Worm (Caenorhabditis elegans) whole organism, L4 larva: ENCODE measurements around the gene rbm-42.
A peak's percentile ranks its signal among the peaks of the same experiment; 100 is the strongest.

Experiments
- F49E8.2 ChIP-seq: sonication (generic microtip); optimal IDR thresholded peaks from 2 replicates; lab custom pipeline; 2016; ENCODE audit warnings: missing compliant biosample characterization, mild to moderate bottlenecking, missing genetic modification characterization, borderline replicate concordance
- R02D3.7 ChIP-seq: fragments of 150-350 bp; sonication (generic microtip); optimal IDR thresholded peaks from 3 replicates; lab custom pipeline; 2014; ENCODE audit warnings: missing biosample characterization, missing genetic modification characterization
- T20F7.1 ChIP-seq: fragments of 200-800 bp; sonication (Bioruptor generic); optimal IDR thresholded peaks from 2 replicates; lab custom pipeline; 2018; ENCODE audit warnings: mild to moderate bottlenecking, missing genetic modification characterization, missing compliant biosample characterization
- Y105C5A.15 ChIP-seq: fragments of 200-800 bp; sonication (Bioruptor generic); IDR thresholded peaks from 2 replicates; pipeline ENCODE4 v1.3.6; 2022; ENCODE audit warnings: missing genetic modification characterization, missing compliant biosample characterization
- Y5F2A.4 ChIP-seq: fragments of 200-800 bp; sonication (Bioruptor generic); optimal IDR thresholded peaks from 2 replicates; lab custom pipeline; 2018; ENCODE audit warnings: mild to moderate bottlenecking, missing genetic modification characterization, missing compliant biosample characterization
- Y75B8A.6 ChIP-seq: fragments of 200-800 bp; sonication (Bioruptor generic); IDR thresholded peaks from 2 replicates; pipeline ENCODE4 v1.3.6; 2022; ENCODE audit warnings: missing genetic modification reagents, missing genetic modification characterization, missing compliant biosample characterization
- aha-1 ChIP-seq: fragments of 150-350 bp; peaks from one replicate; lab custom pipeline; 2014; ENCODE audit warnings: missing biosample characterization, missing genetic modification characterization
- ceh-20 ChIP-seq: fragments of 200-800 bp; sonication (Bioruptor generic); IDR thresholded peaks from 2 replicates; pipeline ENCODE4 v1.3.6; 2022; ENCODE audit warnings: missing genetic modification reagents, missing genetic modification characterization, missing compliant biosample characterization
- ceh-32 ChIP-seq: sonication (generic microtip); optimal IDR thresholded peaks from 2 replicates; lab custom pipeline; 2016; ENCODE audit warnings: mild to moderate bottlenecking, missing genetic modification characterization, missing compliant biosample characterization; ENCODE audit not compliant: poor library complexity
- ces-1 ChIP-seq: fragments of 150-350 bp; sonication (generic microtip); optimal IDR thresholded peaks from 4 replicates; lab custom pipeline; 2014; ENCODE audit warnings: missing biosample characterization, missing genetic modification reagents, missing genetic modification characterization
- ctbp-1 ChIP-seq: fragments of 200-800 bp; sonication (Bioruptor generic); IDR thresholded peaks from 2 replicates; pipeline ENCODE4 v1.3.6; 2022; ENCODE audit warnings: missing genetic modification reagents, missing genetic modification characterization, missing compliant biosample characterization
- daf-16 ChIP-seq, 3 experiments: sonication (generic microtip); optimal IDR thresholded peaks; 2 replicates each; lab custom pipeline; 2016 to 2017; ENCODE audit warnings: missing genetic modification characterization in 3 of 3, missing genetic modification reagents in 3 of 3, mild to moderate bottlenecking in 2 of 3, missing compliant biosample characterization in 2 of 3, missing biosample characterization in 1 of 3, moderate library complexity in 1 of 3
- daf-19 ChIP-seq: fragments of 200-800 bp; sonication (Bioruptor generic); conservative IDR thresholded peaks from 2 replicates; pipeline ENCODE4 v1.3.6; 2022; ENCODE audit warnings: missing genetic modification characterization, missing compliant biosample characterization
- daf-8 ChIP-seq: fragments of 200-800 bp; sonication (Bioruptor generic); IDR thresholded peaks from 2 replicates; pipeline ENCODE4 v1.3.6; 2022; ENCODE audit warnings: missing genetic modification characterization, missing compliant biosample characterization
- dmd-9 ChIP-seq: fragments of 200-800 bp; sonication (Bioruptor generic); IDR thresholded peaks from 2 replicates; pipeline ENCODE4 v1.3.6; 2022; ENCODE audit warnings: missing genetic modification reagents, missing genetic modification characterization, missing compliant biosample characterization
- dpl-1 ChIP-seq: fragments of 150-350 bp; optimal IDR thresholded peaks from 2 replicates; lab custom pipeline; 2014; ENCODE audit warnings: missing biosample characterization, missing genetic modification reagents, missing genetic modification characterization
- duxl-1 ChIP-seq: sonication (generic microtip); optimal IDR thresholded peaks from 2 replicates; lab custom pipeline; 2016; ENCODE audit warnings: mild to moderate bottlenecking, missing genetic modification characterization, moderate library complexity, missing compliant biosample characterization; ENCODE audit not compliant: poor library complexity
- dve-1 ChIP-seq: sonication (generic microtip); optimal IDR thresholded peaks from 2 replicates; lab custom pipeline; 2017; ENCODE audit warnings: antibody characterized with exemption, mild to moderate bottlenecking, missing genetic modification characterization, missing compliant biosample characterization; ENCODE audit not compliant: insufficient read depth
- egl-43 ChIP-seq: fragments of 200-800 bp; sonication (Bioruptor generic); IDR thresholded peaks from 2 replicates; pipeline ENCODE4 v1.3.6; 2022; ENCODE audit warnings: missing genetic modification reagents, missing genetic modification characterization, missing compliant biosample characterization
- fkh-10 ChIP-seq: fragments of 150-350 bp; optimal IDR thresholded peaks from 2 replicates; lab custom pipeline; 2014; ENCODE audit warnings: missing biosample characterization, missing genetic modification reagents, missing genetic modification characterization
- hlh-30 ChIP-seq: sonication (generic microtip); optimal IDR thresholded peaks from 2 replicates; lab custom pipeline; 2017; ENCODE audit warnings: antibody characterized with exemption, mild to moderate bottlenecking, missing genetic modification characterization, missing compliant biosample characterization; ENCODE audit not compliant: insufficient read depth
- hmg-1.1 ChIP-seq: fragments of 200-800 bp; sonication (Bioruptor generic); IDR thresholded peaks from 2 replicates; pipeline ENCODE4 v1.3.6; 2022; ENCODE audit warnings: missing genetic modification reagents, missing genetic modification characterization, missing compliant biosample characterization
- lin-38 ChIP-seq: fragments of 200-800 bp; sonication (Bioruptor generic); IDR thresholded peaks from 2 replicates; pipeline ENCODE4 v1.3.6; 2022; ENCODE audit warnings: missing genetic modification reagents, missing genetic modification characterization, missing compliant biosample characterization
- madf-5 ChIP-seq, 2 experiments: fragments of 200-800 bp; sonication (Bioruptor generic); IDR thresholded peaks; 2 replicates each; pipeline ENCODE4 v1.3.6; 2022; ENCODE audit warnings: missing compliant biosample characterization in 2 of 2, missing genetic modification characterization in 2 of 2
- madf-9 ChIP-seq: fragments of 200-800 bp; sonication (Bioruptor generic); conservative IDR thresholded peaks from 2 replicates; pipeline ENCODE4 v1.3.6; 2022; ENCODE audit warnings: missing genetic modification reagents, missing genetic modification characterization, missing compliant biosample characterization
- mdt-29 ChIP-seq: fragments of 200-800 bp; sonication (Bioruptor generic); IDR thresholded peaks from 2 replicates; pipeline ENCODE4 v1.3.6; 2022; ENCODE audit warnings: missing genetic modification reagents, missing genetic modification characterization, missing compliant biosample characterization
- mep-1 ChIP-seq: fragments of 150-350 bp; sonication (generic microtip); optimal IDR thresholded peaks from 3 replicates; lab custom pipeline; 2014; ENCODE audit warnings: missing biosample characterization, missing genetic modification characterization
- mes-2 ChIP-seq: sonication (generic microtip); optimal IDR thresholded peaks from 2 replicates; lab custom pipeline; 2016; ENCODE audit warnings: missing genotype, mild to moderate bottlenecking, missing genetic modification characterization, missing compliant biosample characterization; ENCODE audit not compliant: poor library complexity, severe bottlenecking
- mxl-2 ChIP-seq: fragments of 200-800 bp; sonication (Bioruptor generic); conservative IDR thresholded peaks from 2 replicates; pipeline ENCODE4 v1.3.6; 2022; ENCODE audit warnings: missing genetic modification reagents, missing genetic modification characterization, missing compliant biosample characterization
- nhr-10 ChIP-seq: fragments of 150-350 bp; optimal IDR thresholded peaks from 2 replicates; lab custom pipeline; 2014; ENCODE audit warnings: missing biosample characterization, missing genetic modification characterization
- nhr-102 ChIP-seq: sonication (generic microtip); optimal IDR thresholded peaks from 2 replicates; lab custom pipeline; 2016; ENCODE audit warnings: mild to moderate bottlenecking, missing genetic modification characterization, moderate library complexity, missing compliant biosample characterization
- nhr-111 ChIP-seq: fragments of 200-800 bp; sonication (Bioruptor generic); optimal IDR thresholded peaks from 2 replicates; lab custom pipeline; 2018; ENCODE audit warnings: mild to moderate bottlenecking, missing genetic modification characterization, missing compliant biosample characterization
- nhr-28 ChIP-seq: fragments of 150-350 bp; optimal IDR thresholded peaks from 2 replicates; lab custom pipeline; 2014; ENCODE audit warnings: missing biosample characterization, missing genetic modification characterization
- nhr-76 ChIP-seq: fragments of 150-350 bp; optimal IDR thresholded peaks from 2 replicates; lab custom pipeline; 2014; ENCODE audit warnings: missing biosample characterization, missing genetic modification characterization
- pha-4 ChIP-seq, 2 experiments: fragments of 150-350 bp in 1 of 2; fragments of 200-800 bp in 1 of 2; sonication (Bioruptor generic) in 1 of 2; IDR thresholded peaks in 1 of 2; optimal IDR thresholded peaks in 1 of 2; 2 replicates each; pipeline versions ENCODE4 v1.3.6 to Lab custom; 2014 to 2022; ENCODE audit warnings: missing genetic modification characterization in 2 of 2, missing genetic modification reagents in 2 of 2, missing biosample characterization in 1 of 2, missing compliant biosample characterization in 1 of 2
- sdz-12 ChIP-seq: fragments of 200-800 bp; sonication (Bioruptor generic); optimal IDR thresholded peaks from 2 replicates; lab custom pipeline; 2018; ENCODE audit warnings: mild to moderate bottlenecking, missing genetic modification characterization, missing compliant biosample characterization
- skn-1 ChIP-seq: fragments of 150-350 bp; optimal IDR thresholded peaks from 2 replicates; lab custom pipeline; 2014; ENCODE audit warnings: missing biosample characterization, missing genetic modification characterization
- spr-3 ChIP-seq: fragments of 200-800 bp; sonication (Bioruptor generic); optimal IDR thresholded peaks from 2 replicates; lab custom pipeline; 2018; ENCODE audit warnings: mild to moderate bottlenecking, missing genetic modification characterization, missing compliant biosample characterization
- tag-97 ChIP-seq: fragments of 200-800 bp; sonication (Bioruptor generic); IDR thresholded peaks from 2 replicates; pipeline ENCODE4 v1.3.6; 2022; ENCODE audit warnings: missing genetic modification characterization, missing compliant biosample characterization
- ztf-7 ChIP-seq: fragments of 150-350 bp; optimal IDR thresholded peaks from 2 replicates; lab custom pipeline; 2014; ENCODE audit warnings: missing biosample characterization, missing genetic modification characterization

rbm-42 gene

ce11 chrIII:5196298-5197045, 43.4 kb upstream of the rbm-42 start (continued):
- TF ChIP-seq nhr-102 (tag; lab: Kevin White, UChicago) (peak; percentile 83), mep-1 (peak; percentile 35), Y75B8A.6 (GFP tag; lab: Robert Waterston, UW) (no peak; the same call in 1 of the 2 replicates), lin-38 (GFP tag; lab: Robert Waterston, UW) (peak; percentile 80), daf-19 (GFP tag; lab: Robert Waterston, UW) (0 out of 2 replicates have a peak, but pooled peaks have one; percentile 25), aha-1 (peak; percentile 97), egl-43 (GFP tag; lab: Robert Waterston, UW) (0 out of 2 replicates have a peak, but pooled peaks have one; percentile 7), daf-16 (GFP tag; optimal IDR thresholded peaks at IDR 0.05; lab: Kevin White, UChicago) (no peak), daf-16 (tag; optimal IDR thresholded peaks at IDR 0.05; lab: Kevin White, UChicago) (peak; percentile 54)

- TF ChIP-seq nhr-10 = no peak
- TF ChIP-seq Y105C5A.15 = no peak
- no peak for TF ChIP-seq dpl-1
- TF ChIP-seq nhr-76 (tag; lab: Kevin White, UChicago) = no peak
- TF ChIP-seq madf-9 (GFP tag; lab: Robert Waterston, UW) = no peak
- no peak for TF ChIP-seq dmd-9 (GFP tag; lab: Robert Waterston, UW)
- TF ChIP-seq skn-1 (tag; lab: Kevin White, UChicago) = no peak
- TF ChIP-seq ceh-20 (GFP tag; lab: Robert Waterston, UW) = no peak
- TF ChIP-seq daf-8 (GFP tag; lab: Robert Waterston, UW) = no peak
Measured at ce11 chrIII:5195690-5196089, 42.7 kb upstream of the rbm-42 start, which contains the start of gene moc-6. Gene moc-6, plus strand, starts transcription at chrIII:5195990.

- peak; percentile 39 for TF ChIP-seq hlh-30 (tag; lab: Kevin White, UChicago)
- no peak for TF ChIP-seq R02D3.7 (tag; lab: Kevin White, UChicago)
Measured at ce11 chrIII:5193266-5193665, 40.2 kb upstream of the rbm-42 start.

DNA sequence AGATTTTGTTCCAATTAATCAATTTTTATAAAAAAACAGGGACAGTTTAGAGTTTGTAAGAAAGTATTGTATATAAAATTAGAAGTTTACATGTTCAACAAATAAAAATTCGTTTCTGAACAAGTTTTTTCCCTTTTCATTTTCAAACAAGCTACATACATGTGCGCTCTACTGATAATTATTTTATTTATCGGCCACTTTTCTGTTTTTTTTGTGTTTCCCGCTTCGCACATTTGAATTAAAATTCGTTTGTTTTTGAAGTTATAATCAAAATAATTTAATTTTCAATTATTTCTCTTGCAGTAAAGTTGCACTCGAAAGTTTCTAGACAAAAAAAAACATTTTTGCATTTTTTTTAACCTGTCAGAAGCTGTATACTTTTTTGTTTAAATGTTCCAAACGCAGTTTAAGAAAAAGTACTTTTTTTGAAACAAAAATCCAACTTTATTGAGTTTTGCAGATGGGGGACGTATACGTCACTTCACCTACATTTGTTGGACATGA, 37.7 kb upstream of the rbm-42 start, which contains the start of gene hira-1:
TSS of gene hira-1 (plus strand) at position 454 of the 504 bp plus-strand sequence.
- TF ChIP-seq sdz-12 (GFP tag; lab: Kevin White, UChicago) (no peak), fkh-10 (GFP tag; lab: Kevin White, UChicago) (no peak), spr-3 (GFP tag; lab: Kevin White, UChicago) (no peak), Y75B8A.6 (GFP tag; lab: Robert Waterston, UW) (no peak), madf-5 (GFP tag; IDR thresholded peaks at IDR 0.05; lab: Robert Waterston, UW) (no peak), mes-2 (tag; lab: Kevin White, UChicago) (peak; percentile 63), Y5F2A.4 (GFP tag; lab: Kevin White, UChicago) (no peak), hlh-30 (tag; lab: Kevin White, UChicago) (peak; percentile 39), hmg-1.1 (GFP tag; lab: Robert Waterston, UW) (no peak), mxl-2 (GFP tag; lab: Robert Waterston, UW) (no peak), F49E8.2 (tag; lab: Kevin White, UChicago) (no peak), nhr-111 (no peak), nhr-28 (tag; lab: Kevin White, UChicago) (no peak), ceh-32 (tag; lab: Kevin White, UChicago) (no peak), ces-1 (GFP tag; lab: Kevin White, UChicago) (peak; percentile 6), mdt-29 (GFP tag; lab: Robert Waterston, UW) (no peak), ceh-20 (GFP tag; lab: Robert Waterston, UW) (no peak), dve-1 (tag; lab: Kevin White, UChicago) (peak; percentile 33), ztf-7 (peak; percentile 9), daf-19 (GFP tag; lab: Robert Waterston, UW) (no peak), tag-97 (GFP tag; lab: Robert Waterston, UW) (no peak), lin-38 (GFP tag; lab: Robert Waterston, UW) (peak; percentile 75), duxl-1 (no peak), dpl-1 (peak; percentile 77), ctbp-1 (GFP tag; lab: Robert Waterston, UW) (no peak), pha-4 (GFP tag; IDR thresholded peaks at IDR 0.05; lab: Robert Waterston, UW) (no peak), pha-4 (tag; optimal IDR thresholded peaks at IDR 0.05; lab: Kevin White, UChicago) (no peak), mep-1 (peak; percentile 28), T20F7.1 (GFP tag; lab: Kevin White, UChicago) (no peak)
